Worm (Caenorhabditis elegans): ENCODE results near the gene mec-3.

mec-3 gene

DNA sequence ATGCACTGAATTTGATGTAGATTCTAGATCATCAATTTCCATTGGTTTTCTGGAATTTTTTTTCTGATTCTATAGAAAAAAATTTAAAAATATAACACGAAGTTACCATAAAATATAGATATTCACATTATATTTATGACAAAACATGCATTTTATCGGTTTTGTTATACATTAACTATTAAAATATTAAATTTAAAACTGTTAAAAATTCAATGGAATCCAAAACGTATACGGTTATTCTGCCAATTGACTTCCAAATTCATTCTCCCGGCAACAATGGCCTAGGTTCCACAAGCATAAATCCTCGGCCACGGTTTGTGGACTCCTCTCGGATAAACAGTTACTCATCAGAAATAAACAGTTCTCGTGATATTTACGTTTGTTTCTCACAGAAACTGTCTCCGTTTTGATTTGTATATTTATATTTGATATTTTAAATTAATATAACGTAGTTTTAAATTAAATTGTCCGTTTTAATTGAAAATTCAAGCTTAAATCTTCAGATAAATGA, 22.0 kb upstream of the mec-3 start, which contains the start of the genes F01D4.5 and ced-5 (continued):
- TF ChIP-seq daf-12 (tag; optimal IDR thresholded peaks at IDR 0.05) (no peak), tra-1 (GFP tag; IDR thresholded peaks at IDR 0.05) (peak; percentile 70), hlh-11 (tag; optimal IDR thresholded peaks at IDR 0.05) (peak; percentile 60), rbr-2 (tag; optimal IDR thresholded peaks at IDR 0.05) (peak; percentile 55), lin-15B (tag; optimal IDR thresholded peaks at IDR 0.05) (no peak), snpc-4 (tag; optimal IDR thresholded peaks at IDR 0.05) (no peak), ceh-62 (tag; optimal IDR thresholded peaks at IDR 0.05) (no peak), aha-1 (tag) (no peak), ceh-44 (GFP tag; IDR thresholded peaks at IDR 0.05) (no peak), ceh-28 (tag; optimal IDR thresholded peaks at IDR 0.05) (no peak), nhr-76 (tag; optimal IDR thresholded peaks at IDR 0.05) (no peak), cey-2 (tag; optimal IDR thresholded peaks at IDR 0.05; ENCODE audit: borderline replicate concordance, insufficient read depth) (no peak), duxl-1 (tag; optimal IDR thresholded peaks at IDR 0.05; ENCODE audit: poor library complexity) (peak; percentile 90), nhr-102 (tag; optimal IDR thresholded peaks at IDR 0.05) (peak; percentile 73), nhr-6 (tag; optimal IDR thresholded peaks at IDR 0.05) (peak; percentile 88), lir-3 (tag; optimal IDR thresholded peaks at IDR 0.05) (peak; percentile 20), nhr-111 (GFP tag; optimal IDR thresholded peaks at IDR 0.05) (no peak), ceh-32 (tag; optimal IDR thresholded peaks at IDR 0.05; ENCODE audit: poor library complexity) (no peak), mes-2 (tag; optimal IDR thresholded peaks at IDR 0.05; ENCODE audit: poor library complexity, severe bottlenecking) (peak; percentile 99), dpl-1 (GFP tag; optimal IDR thresholded peaks at IDR 0.05) (peak; percentile 85), dve-1 (tag; optimal IDR thresholded peaks at IDR 0.05; ENCODE audit: insufficient read depth) (peak; percentile 89), ZK337.2 (GFP tag; IDR thresholded peaks at IDR 0.05) (peak; percentile 94), madf-9 (GFP tag; conservative IDR thresholded peaks at IDR 0.05) (peak; percentile 75), Y75B8A.6 (GFP tag; IDR thresholded peaks at IDR 0.05) (no peak), egl-27 (tag; optimal IDR thresholded peaks at IDR 0.05) (no peak), fos-1 (tag; optimal IDR thresholded peaks at IDR 0.05) (no peak), pha-4 (GFP tag; IDR thresholded peaks at IDR 0.05) (no peak), pha-4 (tag; optimal IDR thresholded peaks at IDR 0.05) (peak; percentile 45), unc-39 (tag; optimal IDR thresholded peaks at IDR 0.05) (no peak), spr-3 (GFP tag; optimal IDR thresholded peaks at IDR 0.05) (no peak), nhr-25 (tag; optimal IDR thresholded peaks at IDR 0.05; ENCODE audit: borderline replicate concordance, insufficient read depth) (no peak), lsy-2 (tag; optimal IDR thresholded peaks at IDR 0.05) (peak in 1 of 2 experiments; percentile 89), Y48G9A.11 (GFP tag; IDR thresholded peaks at IDR 0.05) (0 out of 2 replicates have a peak, but pooled peaks have one; percentile 40), daf-8 (GFP tag; IDR thresholded peaks at IDR 0.05) (no peak), hmg-1.1 (GFP tag; IDR thresholded peaks at IDR 0.05) (no peak), attf-4 (tag; optimal IDR thresholded peaks at IDR 0.05) (no peak)

DNA sequence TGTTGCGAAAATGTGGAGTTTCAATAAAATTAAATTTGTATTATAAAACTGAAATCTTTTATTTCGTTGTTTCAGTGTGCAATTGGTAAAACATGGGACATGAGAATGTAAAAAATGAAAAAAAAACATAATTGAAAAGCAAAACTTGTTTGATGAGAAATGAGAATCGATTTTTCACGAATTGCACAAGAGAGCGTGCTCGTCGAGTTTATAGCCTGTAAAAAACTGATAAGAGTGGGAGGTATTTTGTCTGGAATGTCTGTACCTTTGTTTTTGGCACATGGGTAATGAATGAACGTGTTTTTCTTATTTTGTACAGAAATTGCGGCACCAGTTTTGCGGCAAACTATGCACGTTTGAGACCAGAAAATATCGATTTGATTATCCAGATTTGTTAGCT, 20.9 kb upstream of the mec-3 start:
- TF ChIP-seq dmd-6 (GFP tag; IDR thresholded peaks at IDR 0.05): 0 out of 2 replicates have a peak, but pooled peaks have one; percentile 9
- TF ChIP-seq Y5F2A.4 (GFP tag; optimal IDR thresholded peaks at IDR 0.05): no peak
- no peak for TF ChIP-seq spr-3 (GFP tag; optimal IDR thresholded peaks at IDR 0.05)
- TF ChIP-seq hlh-30 (tag; optimal IDR thresholded peaks at IDR 0.05; ENCODE audit: insufficient read depth): peak; percentile 22
- TF ChIP-seq daf-16 (GFP tag; optimal IDR thresholded peaks at IDR 0.05): no peak
- peak; percentile 47 for TF ChIP-seq daf-16 (tag; optimal IDR thresholded peaks at IDR 0.05)
- TF ChIP-seq mdl-1 (tag; optimal IDR thresholded peaks at IDR 0.05): peak in 1 of 2 experiments; percentile 7
- TF ChIP-seq attf-4 (tag; optimal IDR thresholded peaks at IDR 0.05): no peak
- no peak for TF ChIP-seq sdz-12 (GFP tag; optimal IDR thresholded peaks at IDR 0.05)
- TF ChIP-seq unc-62 (GFP tag; optimal IDR thresholded peaks at IDR 0.05 in 1 of 2): no peak
- no peak for TF ChIP-seq unc-62 (tag; optimal IDR thresholded peaks at IDR 0.05)
- TF ChIP-seq nhr-28 (tag; optimal IDR thresholded peaks at IDR 0.05): peak; percentile 26
- TF ChIP-seq nhr-42 (GFP tag; IDR thresholded peaks at IDR 0.05): no peak
- no peak for TF ChIP-seq skn-1 (tag; optimal IDR thresholded peaks at IDR 0.05)
- TF ChIP-seq pqm-1 (tag; optimal IDR thresholded peaks at IDR 0.05): peak; percentile 26
- no peak for TF ChIP-seq ZK337.2 (GFP tag; IDR thresholded peaks at IDR 0.05)
- TF ChIP-seq ceh-20 (GFP tag; IDR thresholded peaks at IDR 0.05): no peak
- TF ChIP-seq Y48G9A.11 (GFP tag; IDR thresholded peaks at IDR 0.05): no peak
- no peak for TF ChIP-seq zip-2 (tag; optimal IDR thresholded peaks at IDR 0.05)
